Worm (Caenorhabditis elegans) whole organism, young adult: ENCODE measurements around the gene snt-1.

Experiments used
- B0261.1 ChIP-seq: sonication (generic microtip); optimal IDR thresholded peaks from 2 replicates; lab custom pipeline; 2016; ENCODE audit warnings: mild to moderate bottlenecking, missing genetic modification characterization, moderate library complexity, missing compliant biosample characterization
- D2030.7 ChIP-seq: fragments of 200-800 bp; sonication (Bioruptor generic); IDR thresholded peaks from 2 replicates; pipeline ENCODE4 v1.3.6; 2022; ENCODE audit warnings: missing genetic modification reagents, missing genetic modification characterization, missing compliant biosample characterization
- F22D6.2 ChIP-seq: sonication (generic microtip); optimal IDR thresholded peaks from 2 replicates; lab custom pipeline; 2016; ENCODE audit warnings: mild to moderate bottlenecking, missing genetic modification characterization, missing compliant biosample characterization
- F33H1.4 ChIP-seq: fragments of 200-800 bp; sonication (Bioruptor generic); IDR thresholded peaks from 2 replicates; pipeline ENCODE4 v1.3.6; 2022; ENCODE audit warnings: missing genetic modification reagents, missing genetic modification characterization, missing compliant biosample characterization
- F39B2.1 ChIP-seq: fragments of 200-800 bp; sonication (Bioruptor generic); IDR thresholded peaks from 2 replicates; pipeline ENCODE4 v1.3.6; 2022; ENCODE audit warnings: missing genetic modification reagents, missing genetic modification characterization, missing compliant biosample characterization
- F57C9.4 ChIP-seq: sonication (generic microtip); optimal IDR thresholded peaks from 2 replicates; lab custom pipeline; 2017; ENCODE audit warnings: mild to moderate bottlenecking, missing genetic modification characterization, missing compliant biosample characterization
- atf-7 ChIP-seq: sonication (generic microtip); optimal IDR thresholded peaks from 2 replicates; lab custom pipeline; 2017; ENCODE audit warnings: mild to moderate bottlenecking, missing genetic modification characterization, missing compliant biosample characterization
- athp-1 ChIP-seq: sonication (generic microtip); optimal IDR thresholded peaks from 2 replicates; lab custom pipeline; 2017; ENCODE audit warnings: mild to moderate bottlenecking, missing genetic modification characterization, missing compliant biosample characterization
- attf-3 ChIP-seq: fragments of 200-800 bp; sonication (Bioruptor generic); conservative IDR thresholded peaks from 2 replicates; pipeline ENCODE4 v1.3.6; 2022; ENCODE audit warnings: missing genetic modification reagents, missing genetic modification characterization, missing compliant biosample characterization
- bed-2 ChIP-seq: fragments of 200-800 bp; sonication (Bioruptor generic); IDR thresholded peaks from 2 replicates; pipeline ENCODE4 v1.3.6; 2022; ENCODE audit warnings: missing genetic modification reagents, missing genetic modification characterization, missing compliant biosample characterization
- ceh-100 ChIP-seq: fragments of 200-800 bp; sonication (Bioruptor generic); IDR thresholded peaks from 2 replicates; pipeline ENCODE4 v1.3.6; 2022; ENCODE audit warnings: missing genetic modification reagents, missing genetic modification characterization, missing compliant biosample characterization
- ceh-27 ChIP-seq: fragments of 200-800 bp; sonication (Bioruptor generic); optimal IDR thresholded peaks from 2 replicates; lab custom pipeline; 2018; ENCODE audit warnings: mild to moderate bottlenecking, missing genetic modification characterization, moderate library complexity, missing compliant biosample characterization
- chd-7 ChIP-seq: sonication (generic microtip); optimal IDR thresholded peaks from 2 replicates; lab custom pipeline; 2016; ENCODE audit warnings: mild to moderate bottlenecking, missing genetic modification characterization, moderate library complexity, missing compliant biosample characterization
- efl-1 ChIP-seq: fragments of 150-350 bp; optimal IDR thresholded peaks from 2 replicates; lab custom pipeline; 2014; ENCODE audit warnings: missing biosample characterization, missing genetic modification reagents, missing genetic modification characterization
- egl-44 ChIP-seq: fragments of 200-800 bp; sonication (Bioruptor generic); IDR thresholded peaks from 2 replicates; pipeline ENCODE4 v1.3.6; 2022; ENCODE audit warnings: missing genetic modification reagents, missing genetic modification characterization, missing compliant biosample characterization
- egrh-3 ChIP-seq: fragments of 200-800 bp; sonication (Bioruptor generic); IDR thresholded peaks from 2 replicates; pipeline ENCODE4 v1.3.6; 2022; ENCODE audit warnings: missing genetic modification reagents, missing genetic modification characterization, missing compliant biosample characterization
- ekl-4 ChIP-seq: fragments of 200-800 bp; sonication (Bioruptor generic); IDR thresholded peaks from 2 replicates; pipeline ENCODE4 v1.3.6; 2022; ENCODE audit warnings: missing genetic modification reagents, missing genetic modification characterization, missing compliant biosample characterization
- gei-17 ChIP-seq: fragments of 200-800 bp; sonication (Bioruptor generic); optimal IDR thresholded peaks from 2 replicates; lab custom pipeline; 2018; ENCODE audit warnings: mild to moderate bottlenecking, missing genetic modification characterization, missing compliant biosample characterization
- hmg-1.2 ChIP-seq: fragments of 200-800 bp; sonication (Bioruptor generic); IDR thresholded peaks from 2 replicates; pipeline ENCODE4 v1.3.6; 2022; ENCODE audit warnings: missing genetic modification reagents, missing genetic modification characterization, missing compliant biosample characterization
- lag-1 ChIP-seq: fragments of 200-800 bp; sonication (Bioruptor generic); IDR thresholded peaks from 2 replicates; pipeline ENCODE4 v1.3.6; 2022; ENCODE audit warnings: missing genetic modification reagents, missing genetic modification characterization, missing compliant biosample characterization
- lin-26 ChIP-seq: fragments of 200-800 bp; sonication (Bioruptor generic); IDR thresholded peaks from 2 replicates; pipeline ENCODE4 v1.3.6; 2022; ENCODE audit warnings: missing genetic modification reagents, missing genetic modification characterization, missing compliant biosample characterization
- lsy-27 ChIP-seq: sonication (generic microtip); optimal IDR thresholded peaks from 2 replicates; lab custom pipeline; 2017; ENCODE audit warnings: missing genetic modification characterization, mild to moderate bottlenecking, missing compliant biosample characterization, antibody characterized with exemption, missing genotype, borderline replicate concordance; ENCODE audit not compliant: insufficient read depth
- madf-10 ChIP-seq: sonication (generic microtip); optimal IDR thresholded peaks from 2 replicates; lab custom pipeline; 2016; ENCODE audit warnings: mild to moderate bottlenecking, missing genetic modification characterization, missing compliant biosample characterization
- madf-3 ChIP-seq: fragments of 200-800 bp; sonication (Bioruptor generic); IDR thresholded peaks from 2 replicates; pipeline ENCODE4 v1.3.6; 2022; ENCODE audit warnings: missing genetic modification reagents, missing genetic modification characterization, missing compliant biosample characterization
- madf-6 ChIP-seq: fragments of 200-800 bp; sonication (Bioruptor generic); IDR thresholded peaks from 2 replicates; pipeline ENCODE4 v1.3.6; 2022; ENCODE audit warnings: missing genetic modification reagents, missing genetic modification characterization, missing compliant biosample characterization
- madf-8 ChIP-seq: fragments of 200-800 bp; sonication (Bioruptor generic); conservative IDR thresholded peaks from 2 replicates; pipeline ENCODE4 v1.3.6; 2022; ENCODE audit warnings: missing genetic modification reagents, missing genetic modification characterization, missing compliant biosample characterization
- mcd-1 ChIP-seq: fragments of 200-800 bp; sonication (Bioruptor generic); IDR thresholded peaks from 2 replicates; pipeline ENCODE4 v1.3.6; 2022; ENCODE audit warnings: missing genetic modification reagents, missing genetic modification characterization, missing compliant biosample characterization
- nfyb-1 ChIP-seq: fragments of 200-800 bp; sonication (Bioruptor generic); IDR thresholded peaks from 2 replicates; pipeline ENCODE4 v1.3.6; 2022; ENCODE audit warnings: missing genetic modification reagents, missing genetic modification characterization, missing compliant biosample characterization
- nhr-80 ChIP-seq: sonication (generic microtip); optimal IDR thresholded peaks from 2 replicates; lab custom pipeline; 2016; ENCODE audit warnings: missing genetic modification characterization, missing compliant biosample characterization
- nhr-90 ChIP-seq: sonication (generic microtip); optimal IDR thresholded peaks from 2 replicates; lab custom pipeline; 2016; ENCODE audit warnings: missing genotype, mild to moderate bottlenecking, missing genetic modification characterization, missing compliant biosample characterization
- pha-4 ChIP-seq: fragments of 150-350 bp; sonication (generic microtip); optimal IDR thresholded peaks from 2 replicates; lab custom pipeline; 2014; ENCODE audit warnings: missing biosample characterization, missing genetic modification reagents, missing genetic modification characterization
- repo-1 ChIP-seq: sonication (generic microtip); optimal IDR thresholded peaks from 2 replicates; lab custom pipeline; 2017; ENCODE audit warnings: mild to moderate bottlenecking, missing genetic modification characterization, missing compliant biosample characterization
- sdz-38 ChIP-seq: sonication (generic microtip); optimal IDR thresholded peaks from 2 replicates; lab custom pipeline; 2016; ENCODE audit warnings: missing genotype, missing genetic modification characterization, missing compliant biosample characterization
- sptf-2 ChIP-seq: fragments of 200-800 bp; sonication (Bioruptor generic); optimal IDR thresholded peaks from 2 replicates; lab custom pipeline; 2018; ENCODE audit warnings: mild to moderate bottlenecking, missing genetic modification characterization, missing compliant biosample characterization
- tbx-9 ChIP-seq: sonication (generic microtip); optimal IDR thresholded peaks from 2 replicates; lab custom pipeline; 2016; ENCODE audit warnings: borderline replicate concordance, missing genetic modification characterization, inconsistent platforms, missing compliant biosample characterization
- xnd-1 ChIP-seq: sonication (generic microtip); optimal IDR thresholded peaks from 2 replicates; lab custom pipeline; 2016; ENCODE audit warnings: missing genotype, missing genetic modification reagents, missing genetic modification characterization, missing compliant biosample characterization
- zfh-2 ChIP-seq: fragments of 200-800 bp; sonication (Bioruptor generic); conservative IDR thresholded peaks from 2 replicates; pipeline ENCODE4 v1.3.6; 2022; ENCODE audit warnings: missing genetic modification reagents, missing genetic modification characterization, missing compliant biosample characterization
- ztf-18 ChIP-seq: sonication (generic microtip); optimal IDR thresholded peaks from 2 replicates; lab custom pipeline; 2016; ENCODE audit warnings: missing genotype, mild to moderate bottlenecking, missing genetic modification characterization, missing compliant biosample characterization

The snt-1 gene

DNA sequence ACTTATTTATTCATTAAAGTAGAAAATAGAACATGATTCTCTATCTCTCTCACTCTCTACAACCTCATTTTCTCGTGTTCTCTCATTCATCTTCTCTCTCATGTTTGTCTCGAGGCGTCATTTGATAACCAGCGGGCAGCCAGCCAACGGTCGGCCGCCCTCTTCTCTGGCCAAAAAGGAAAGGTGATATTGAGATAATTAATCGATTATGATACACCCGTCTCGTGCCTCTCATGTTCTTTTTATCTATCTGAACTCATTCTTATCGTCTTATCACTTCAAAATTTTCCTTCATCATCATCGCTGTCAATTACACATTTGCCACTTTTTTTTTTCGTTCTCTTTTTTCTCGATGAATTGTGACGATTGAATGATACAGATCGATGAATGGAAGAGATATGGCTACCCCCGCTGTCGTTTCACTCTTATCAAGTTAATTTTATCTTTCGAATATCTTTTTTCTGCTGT lies 31.9 kb downstream of the snt-1 start (continued):
- TF ChIP-seq D2030.7 (GFP tag; lab: Robert Waterston, UW) (no peak), lag-1 (GFP tag; lab: Robert Waterston, UW) (no peak), athp-1 (no peak), hmg-1.2 (GFP tag; lab: Robert Waterston, UW) (peak; percentile 30; the same call in 1 of the 2 replicates), F22D6.2 (peak; percentile 73), attf-3 (no peak), ceh-27 (peak; percentile 59), F39B2.1 (GFP tag; lab: Robert Waterston, UW) (no peak), nhr-90 (peak; percentile 77), nhr-80 (tag; lab: Kevin White, UChicago) (peak; percentile 100), B0261.1 (no peak), egl-44 (peak; percentile 46; the same call in 1 of the 2 replicates), madf-3 (no peak), ekl-4 (GFP tag; lab: Robert Waterston, UW) (peak; percentile 69; the same call in 1 of the 2 replicates), ceh-100 (GFP tag; lab: Robert Waterston, UW) (0 out of 2 replicates have a peak, but pooled peaks have one; percentile 17), zfh-2 (GFP tag; lab: Robert Waterston, UW) (peak; percentile 62; the same call in 1 of the 2 replicates), madf-8 (GFP tag; lab: Robert Waterston, UW) (no peak), lin-26 (GFP tag; lab: Robert Waterston, UW) (0 out of 2 replicates have a peak, but pooled peaks have one; percentile 16), sptf-2 (peak; percentile 57), pha-4 (tag; lab: Kevin White, UChicago) (peak; percentile 20), gei-17 (no peak), chd-7 (tag; lab: Kevin White, UChicago) (peak; percentile 78), bed-2 (GFP tag; lab: Robert Waterston, UW) (no peak)

ce11 chrII:6843211-6843610 lies 32.4 kb downstream of the snt-1 start:
- 0 out of 2 replicates have a peak, but pooled peaks have one; percentile 1 for TF ChIP-seq ceh-100 (GFP tag; lab: Robert Waterston, UW)
- no peak for TF ChIP-seq F22D6.2
- no peak for TF ChIP-seq tbx-9 (tag; lab: Kevin White, UChicago)
- no peak for TF ChIP-seq lsy-27 (tag; lab: Kevin White, UChicago)
- TF ChIP-seq, all 124 proteins: peak for 1

DNA sequence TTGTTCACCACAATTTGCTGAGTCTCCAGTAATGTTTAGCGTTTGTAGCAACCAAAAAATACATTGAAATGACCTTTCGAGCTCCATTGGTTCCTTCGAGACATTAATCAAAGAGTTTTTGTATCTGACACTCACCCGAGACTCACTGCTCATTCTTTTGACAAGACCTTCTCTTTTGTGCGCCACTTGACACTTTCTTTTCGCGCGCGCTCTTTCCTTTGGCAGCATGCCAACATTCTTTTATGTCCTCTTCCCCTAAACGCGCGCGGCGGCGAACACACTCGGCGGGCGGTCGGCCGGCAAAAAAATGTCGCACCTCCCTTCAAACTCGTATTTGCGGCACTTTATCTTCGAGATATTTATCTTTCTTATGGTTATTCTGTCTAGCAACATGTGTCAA lies 32.9 kb downstream of the snt-1 start:
- no peak for TF ChIP-seq sdz-38 (tag; lab: Kevin White, UChicago)
- peak; percentile 69 for TF ChIP-seq madf-6 (GFP tag; lab: Robert Waterston, UW)
- peak; percentile 71 for TF ChIP-seq zfh-2 (GFP tag; lab: Robert Waterston, UW)
- TF ChIP-seq efl-1 (GFP tag; lab: Kevin White, UChicago) = peak; percentile 53
- TF ChIP-seq repo-1 (tag; lab: Kevin White, UChicago) = no peak
- no peak for TF ChIP-seq ztf-18 (tag; lab: Kevin White, UChicago)
- 0 out of 2 replicates have a peak, but pooled peaks have one; percentile 19 for TF ChIP-seq D2030.7 (GFP tag; lab: Robert Waterston, UW)
- TF ChIP-seq mcd-1 (GFP tag; lab: Robert Waterston, UW) = peak; percentile 27; the same call in 1 of the 2 replicates
- TF ChIP-seq F33H1.4 (GFP tag; lab: Robert Waterston, UW) = no peak
- TF ChIP-seq xnd-1 (tag; lab: Kevin White, UChicago) = peak; percentile 19
- TF ChIP-seq ceh-27 = peak; percentile 5
- TF ChIP-seq madf-3 = peak; percentile 67; the same call in 1 of the 2 replicates
- TF ChIP-seq nfyb-1 = 0 out of 2 replicates have a peak, but pooled peaks have one; percentile 11
- TF ChIP-seq atf-7 (tag; lab: Kevin White, UChicago) = no peak
- TF ChIP-seq madf-10 (tag; lab: Kevin White, UChicago) = peak; percentile 96
- TF ChIP-seq F57C9.4 (tag; lab: Kevin White, UChicago) = no peak
- TF ChIP-seq egrh-3 (GFP tag; lab: Robert Waterston, UW) = no peak
